Worm (Caenorhabditis elegans): ENCODE results near the gene M106.7.

M106.7 gene

ce11 chrII:10824046-10824445 lies 32.9 kb downstream of the M106.7 start, which contains the start of the genes R06F6.12 and mix-1 (continued):
- TF ChIP-seq fkh-4 (tag; optimal IDR thresholded peaks at IDR 0.05; ENCODE audit: borderline replicate concordance) (no peak), egl-27 (tag; optimal IDR thresholded peaks at IDR 0.05) (no peak), ceh-90 (tag; optimal IDR thresholded peaks at IDR 0.05) (no peak), ama-1 (optimal IDR thresholded peaks at IDR 0.05) (no peak), jun-1 (tag; optimal IDR thresholded peaks at IDR 0.05) (no peak), tlp-1 (tag; optimal IDR thresholded peaks at IDR 0.05) (no peak), ceh-63 (GFP tag; optimal IDR thresholded peaks at IDR 0.05) (no peak), mep-1 (tag; optimal IDR thresholded peaks at IDR 0.05) (peak; percentile 86), nhr-76 (tag; optimal IDR thresholded peaks at IDR 0.05) (no peak), C16A3.4 (tag; optimal IDR thresholded peaks at IDR 0.05) (peak; percentile 55), unc-30 (tag; optimal IDR thresholded peaks at IDR 0.05) (no peak), F16B12.6 (tag; optimal IDR thresholded peaks at IDR 0.05) (peak; percentile 98), ets-5 (GFP tag; IDR thresholded peaks at IDR 0.05) (no peak), unc-86 (tag; optimal IDR thresholded peaks at IDR 0.05) (peak; percentile 24), alr-1 (tag; optimal IDR thresholded peaks at IDR 0.05; ENCODE audit: borderline replicate concordance) (no peak), C04F5.9 (tag; optimal IDR thresholded peaks at IDR 0.05) (peak; percentile 78), vab-15 (tag; optimal IDR thresholded peaks at IDR 0.05) (no peak), isw-1 (GFP tag; IDR thresholded peaks at IDR 0.05) (no peak), rnt-1 (tag; optimal IDR thresholded peaks at IDR 0.05) (peak; percentile 80), irx-1 (tag; optimal IDR thresholded peaks at IDR 0.05) (peak; percentile 9), aha-1 (tag; optimal IDR thresholded peaks at IDR 0.05) (no peak), mab-9 (GFP tag; IDR thresholded peaks at IDR 0.05) (no peak), nhr-47 (tag; optimal IDR thresholded peaks at IDR 0.05) (peak; percentile 75), snu-23 (GFP tag; optimal IDR thresholded peaks at IDR 0.05) (peak; percentile 72), grh-1 (GFP tag; IDR thresholded peaks at IDR 0.05) (no peak), dsc-1 (tag; optimal IDR thresholded peaks at IDR 0.05) (peak; percentile 50), lir-3 (tag; optimal IDR thresholded peaks at IDR 0.05; ENCODE audit: poor library complexity) (no peak), swsn-7 (tag; optimal IDR thresholded peaks at IDR 0.05) (peak; percentile 52), xbp-1 (tag; optimal IDR thresholded peaks at IDR 0.05) (peak; percentile 47), pax-3 (tag; optimal IDR thresholded peaks at IDR 0.05) (no peak), pqm-1 (tag; optimal IDR thresholded peaks at IDR 0.05) (no peak), elt-3 (tag; optimal IDR thresholded peaks at IDR 0.05) (peak in 1 of 6 experiments; percentile 15), hlh-17 (GFP tag; optimal IDR thresholded peaks at IDR 0.05; ENCODE audit: borderline replicate concordance) (no peak), unc-62 (GFP tag; optimal IDR thresholded peaks at IDR 0.05) (no peak), nhr-11 (tag; optimal IDR thresholded peaks at IDR 0.05) (no peak), elt-2 (tag; optimal IDR thresholded peaks at IDR 0.05) (no peak), ceh-8 (GFP tag; optimal IDR thresholded peaks at IDR 0.05) (no peak), lsy-2 (tag; optimal IDR thresholded peaks at IDR 0.05) (peak; percentile 79 to 82), mdl-1 (tag; optimal IDR thresholded peaks at IDR 0.05) (peak in 1 of 2 experiments; percentile 35), mef-2 (tag; optimal IDR thresholded peaks at IDR 0.05) (no peak), nhr-84 (tag; optimal IDR thresholded peaks at IDR 0.05) (no peak), nhr-28 (tag; optimal IDR thresholded peaks at IDR 0.05) (no peak), nhr-20 (tag; optimal IDR thresholded peaks at IDR 0.05) (peak; percentile 46), hpl-2 (GFP tag; optimal IDR thresholded peaks at IDR 0.05) (no peak), ceh-88 (GFP tag; IDR thresholded peaks at IDR 0.05) (no peak), hlh-4 (tag; optimal IDR thresholded peaks at IDR 0.05) (no peak), efl-3 (GFP tag; optimal IDR thresholded peaks at IDR 0.05) (no peak), ztf-11 (tag; optimal IDR thresholded peaks at IDR 0.05) (no peak), sup-37 (GFP tag; optimal IDR thresholded peaks at IDR 0.05) (no peak)
